Worm (Caenorhabditis elegans): ENCODE results near the gene srlf-5.

DNA sequence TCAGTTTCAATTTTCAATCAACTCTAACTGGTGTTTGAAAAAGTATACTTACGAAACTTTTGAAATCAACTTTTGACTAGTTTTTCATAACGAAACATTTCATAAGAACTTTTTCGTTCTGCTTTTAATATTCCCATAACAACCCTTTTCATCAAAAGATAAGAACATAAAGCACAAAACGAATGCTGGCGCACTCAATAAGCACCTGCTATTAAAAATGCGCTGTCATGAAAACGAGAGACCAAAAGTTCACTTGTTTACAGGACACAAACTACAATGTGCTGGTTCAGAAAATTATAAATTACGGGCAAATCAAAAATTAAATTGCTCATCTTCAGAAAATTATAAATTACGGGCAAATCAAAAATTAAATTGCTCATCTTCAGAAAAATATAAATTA lies 35.5 kb downstream of the srlf-5 start:
- no peak for TF ChIP-seq unc-62 (GFP tag; optimal IDR thresholded peaks at IDR 0.05)
- no peak for TF ChIP-seq lin-39 (tag; optimal IDR thresholded peaks at IDR 0.05)
- no peak for TF ChIP-seq unc-39 (tag; optimal IDR thresholded peaks at IDR 0.05)
- no peak for TF ChIP-seq mdl-1 (tag; optimal IDR thresholded peaks at IDR 0.05)
- TF ChIP-seq lin-13 (GFP tag; optimal IDR thresholded peaks at IDR 0.05), result no peak
- no peak for TF ChIP-seq nhr-10 (tag; optimal IDR thresholded peaks at IDR 0.05)
- no peak for TF ChIP-seq elt-1 (tag; optimal IDR thresholded peaks at IDR 0.05)
- TF ChIP-seq ztf-11 (tag; optimal IDR thresholded peaks at IDR 0.05), result no peak
- TF ChIP-seq nhr-25 (tag; optimal IDR thresholded peaks at IDR 0.05), result no peak
